Fruit fly (Drosophila melanogaster) whole organism, pupa: Measurements from ENCODE around the gene homer.

ENCODE experiments used
- CG12605 ChIP-seq: fragments of 200-800 bp; sonication (Bioruptor generic); IDR thresholded peaks from 2 replicates; pipeline ENCODE4 v1.3.6; 2022; ENCODE audit warnings: missing biosample characterization, missing genetic modification characterization
- CG13204 ChIP-seq: fragments of 200-800 bp; sonication (Bioruptor generic); optimal IDR thresholded peaks from 2 replicates; lab custom pipeline; 2018; ENCODE audit warnings: missing biosample characterization, mild to moderate bottlenecking, missing genetic modification characterization, moderate library complexity
- CG32121 ChIP-seq: fragments of 200-800 bp; sonication (Bioruptor generic); IDR thresholded peaks from 2 replicates; pipeline ENCODE4 v1.3.6; 2022; ENCODE audit warnings: missing biosample characterization, missing genetic modification characterization
- CG34367 ChIP-seq: fragments of 200-800 bp; sonication (Bioruptor generic); optimal IDR thresholded peaks from 2 replicates; lab custom pipeline; 2018; ENCODE audit warnings: missing biosample characterization, mild to moderate bottlenecking, missing genetic modification characterization
- CG4496 ChIP-seq: fragments of 200-800 bp; sonication (Bioruptor generic); IDR thresholded peaks from 3 replicates; pipeline ENCODE4 v1.3.6; 2022; ENCODE audit warnings: missing biosample characterization, missing genetic modification characterization
- CG8159 ChIP-seq: fragments of 200-800 bp; sonication (Bioruptor generic); optimal IDR thresholded peaks from 3 replicates; lab custom pipeline; 2018; ENCODE audit warnings: missing biosample characterization, mild to moderate bottlenecking, missing genetic modification characterization, moderate library complexity
- CG8301 ChIP-seq: fragments of 200-800 bp; sonication (Bioruptor generic); optimal IDR thresholded peaks from 2 replicates; lab custom pipeline; 2018; ENCODE audit warnings: missing biosample characterization, mild to moderate bottlenecking, missing genetic modification characterization
- EcR ChIP-seq: fragments of 200-800 bp; sonication (Bioruptor generic); optimal IDR thresholded peaks from 3 replicates; lab custom pipeline; 2019; ENCODE audit warnings: missing biosample characterization, missing genetic modification characterization, mild to moderate bottlenecking, moderate library complexity, missing genetic modification reagents
- Pif1B ChIP-seq: fragments of 200-800 bp; sonication (Bioruptor generic); optimal IDR thresholded peaks from 3 replicates; lab custom pipeline; 2016; ENCODE audit warnings: missing biosample characterization, missing genetic modification characterization

DNA sequence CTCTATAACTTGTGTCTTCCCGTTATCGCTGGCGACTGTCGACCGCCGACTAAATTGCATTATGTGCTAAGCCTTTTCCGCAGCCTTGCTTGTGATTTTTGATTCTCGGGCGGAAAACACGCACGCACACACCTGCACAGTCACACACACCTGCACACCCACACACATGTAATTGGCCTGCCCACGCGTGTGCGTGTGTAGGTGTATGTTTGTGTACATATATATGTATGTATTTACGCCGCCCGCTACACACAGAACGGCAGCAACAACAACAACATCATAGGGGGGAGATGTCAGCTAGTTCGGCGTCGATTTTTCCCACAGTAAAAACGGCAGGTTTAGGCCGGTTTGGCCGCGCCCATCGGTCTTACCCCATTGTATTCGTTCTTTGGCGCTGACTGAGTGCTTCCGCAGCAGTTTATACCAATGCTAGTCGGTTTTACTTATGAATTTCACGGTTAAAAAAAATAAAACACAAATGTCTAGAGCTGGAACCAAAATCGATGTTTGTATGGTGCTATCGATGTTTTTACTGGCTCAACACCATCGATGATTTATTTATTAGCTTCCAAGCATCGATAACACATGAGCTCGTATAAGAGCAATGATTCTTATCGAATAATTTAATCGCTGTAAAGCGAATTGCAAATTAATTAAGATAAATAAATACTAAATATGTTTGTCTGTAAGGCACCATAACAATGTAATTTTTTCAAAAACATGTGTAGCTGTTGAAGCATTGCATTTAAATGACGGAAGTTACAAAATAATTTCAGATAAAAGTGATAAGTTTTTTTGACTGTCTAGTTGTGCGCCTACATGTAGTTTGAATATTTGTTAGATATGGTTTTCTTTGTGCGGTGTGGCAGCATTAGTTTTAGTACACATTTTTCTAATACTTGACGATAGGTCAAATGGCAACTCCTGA, at the start of gene homer:
- TF ChIP-seq CG4496 (peak; percentile 49; the same call in 1 of the 3 replicates), CG32121 (GFP tag; lab: Robert Waterston, UW) (peak; percentile 14; the same call in 1 of the 2 replicates), CG12605 (GFP tag; lab: Robert Waterston, UW) (no peak), EcR (GFP tag; lab: Kevin White, UChicago) (peak; percentile 9), CG34367 (no peak), CG8159 (tag; lab: Kevin White, UChicago) (no peak), CG13204 (GFP tag; lab: Kevin White, UChicago) (no peak), Pif1B (GFP tag; lab: Kevin White, UChicago) (no peak), CG8301 (tag; lab: Kevin White, UChicago) (no peak)
